Worm (Caenorhabditis elegans) whole organism, midembryonic: ENCODE results near the gene K10B3.1.

Experiments used
- T22C8.4 ChIP-seq: fragments of 200-800 bp; sonication (Bioruptor generic); IDR thresholded peaks from 2 replicates; pipeline ENCODE4 v1.3.6; 2022; ENCODE audit warnings: missing genetic modification characterization, missing compliant biosample characterization
- cog-1 ChIP-seq: sonication (generic microtip); optimal IDR thresholded peaks from 2 replicates; lab custom pipeline; 2016; ENCODE audit warnings: missing genetic modification characterization, missing compliant biosample characterization
- flt-1 ChIP-seq: fragments of 200-800 bp; sonication (Bioruptor generic); IDR thresholded peaks from 2 replicates; pipeline ENCODE4 v1.3.6; 2022; ENCODE audit warnings: missing genetic modification characterization, missing compliant biosample characterization
- klf-2 ChIP-seq: fragments of 200-800 bp; sonication (Bioruptor generic); conservative IDR thresholded peaks from 2 replicates; pipeline ENCODE4 v1.3.6; 2022; ENCODE audit warnings: missing genetic modification reagents, missing genetic modification characterization, missing compliant biosample characterization
- med-1 ChIP-seq: sonication (generic microtip); optimal IDR thresholded peaks from 2 replicates; lab custom pipeline; 2017; ENCODE audit warnings: missing genetic modification characterization, mild to moderate bottlenecking, missing compliant biosample characterization, antibody characterized with exemption, missing genetic modification reagents; ENCODE audit not compliant: insufficient read depth
- ref-1 ChIP-seq: fragments of 200-800 bp; sonication (Bioruptor generic); conservative IDR thresholded peaks from 2 replicates; pipeline ENCODE4 v1.3.6; 2022; ENCODE audit warnings: missing genetic modification reagents, missing genetic modification characterization, missing compliant biosample characterization
- tab-1 ChIP-seq: fragments of 200-800 bp; sonication (Bioruptor generic); IDR thresholded peaks from 2 replicates; pipeline ENCODE4 v1.3.6; 2022; ENCODE audit warnings: missing genetic modification characterization, missing compliant biosample characterization
- ztf-23 ChIP-seq: fragments of 200-800 bp; sonication (Bioruptor generic); IDR thresholded peaks from 2 replicates; pipeline ENCODE4 v1.3.6; 2022; ENCODE audit warnings: missing genetic modification reagents, missing genetic modification characterization, missing compliant biosample characterization
- ztf-29 ChIP-seq: fragments of 200-800 bp; sonication (Bioruptor generic); IDR thresholded peaks from 2 replicates; pipeline ENCODE4 v1.3.6; 2022; ENCODE audit warnings: missing genetic modification reagents, missing genetic modification characterization, missing compliant biosample characterization

K10B3.1 gene

DNA sequence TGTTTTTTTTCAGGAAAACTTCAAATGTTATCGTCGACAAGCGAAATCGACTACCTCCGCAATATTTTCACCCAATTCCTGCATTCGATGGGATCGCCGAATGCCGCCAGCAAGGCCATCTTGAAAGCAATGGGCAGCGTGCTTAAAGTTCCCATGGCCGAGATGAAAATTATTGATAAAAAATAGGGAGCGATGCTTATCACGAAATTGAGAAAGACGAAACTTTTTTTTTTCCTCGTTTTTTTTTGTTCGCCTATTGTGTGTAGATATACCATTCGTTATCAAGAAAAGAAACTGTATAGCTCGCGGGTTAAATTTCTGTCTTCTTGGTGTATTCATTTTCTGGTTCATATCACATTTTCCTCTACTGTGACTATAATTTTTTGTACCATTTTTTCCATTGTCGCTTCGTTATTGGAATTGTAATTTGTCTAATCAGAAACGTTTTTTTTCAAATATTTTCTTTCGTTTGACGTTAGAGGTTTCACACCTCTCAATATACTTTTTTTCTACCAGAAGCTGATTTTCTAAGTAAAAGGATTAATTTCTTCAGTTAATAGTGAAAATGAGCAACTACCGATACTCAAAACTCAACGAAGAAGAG, 28.8 kb downstream of the K10B3.1 start, which contains the start of gene syx-6:
TSS of gene syx-6 (plus strand) at position 554 of the 604 bp plus-strand sequence.
- no peak for TF ChIP-seq ztf-29 (GFP tag; lab: Robert Waterston, UW)
- no peak for TF ChIP-seq klf-2 (GFP tag; lab: Robert Waterston, UW)
- no peak for TF ChIP-seq T22C8.4
- TF ChIP-seq flt-1 (GFP tag; lab: Robert Waterston, UW), result no peak
- TF ChIP-seq tab-1, result no peak
- no peak for TF ChIP-seq ztf-23 (GFP tag; lab: Robert Waterston, UW)
- no peak for TF ChIP-seq ref-1 (GFP tag; lab: Robert Waterston, UW)
- no peak for TF ChIP-seq med-1
- no peak for TF ChIP-seq cog-1 (tag; lab: Kevin White, UChicago)

DNA sequence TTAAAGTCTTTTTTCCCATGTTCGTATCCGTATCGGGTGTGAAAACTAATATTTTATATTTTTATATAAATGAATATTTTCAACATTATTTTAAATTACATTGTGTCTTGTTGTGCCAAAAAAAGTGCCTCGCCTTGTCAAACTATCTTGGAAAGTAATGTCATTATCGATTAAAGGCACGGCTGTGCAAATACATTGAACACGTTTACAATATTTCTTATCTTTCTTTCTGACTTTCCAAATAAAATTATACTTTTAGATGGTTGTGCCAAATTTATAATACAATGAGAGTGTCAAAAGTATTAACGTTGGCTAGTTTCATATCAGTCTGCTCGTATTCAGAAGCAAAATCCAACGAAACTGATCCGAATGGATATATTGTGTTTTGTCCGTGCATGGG, 30.3 kb downstream of the K10B3.1 start, which contains the start of gene pfut-1:
TSS of gene pfut-1 (plus strand) at position 258 of the 400 bp plus-strand sequence.
- TF ChIP-seq tab-1 (no peak), cog-1 (tag; lab: Kevin White, UChicago) (no peak), med-1 (no peak), ztf-29 (GFP tag; lab: Robert Waterston, UW) (no peak), flt-1 (GFP tag; lab: Robert Waterston, UW) (no peak), T22C8.4 (no peak), ref-1 (GFP tag; lab: Robert Waterston, UW) (no peak), ztf-23 (GFP tag; lab: Robert Waterston, UW) (no peak), klf-2 (GFP tag; lab: Robert Waterston, UW) (no peak)

ce11 chrX:3170456-3170855, 35.2 kb downstream of the K10B3.1 start, which contains the start of gene C15C7.6:
Gene C15C7.6 (minus strand): TSS chrX:3170556.
- TF ChIP-seq klf-2 (GFP tag; lab: Robert Waterston, UW) (no peak), ztf-29 (GFP tag; lab: Robert Waterston, UW) (no peak), T22C8.4 (no peak), med-1 (no peak), flt-1 (GFP tag; lab: Robert Waterston, UW) (no peak), cog-1 (tag; lab: Kevin White, UChicago) (no peak), ref-1 (GFP tag; lab: Robert Waterston, UW) (no peak), ztf-23 (GFP tag; lab: Robert Waterston, UW) (no peak), tab-1 (no peak)

ce11 chrX:3176728-3177127, 41.4 kb downstream of the K10B3.1 start:
- TF ChIP-seq klf-2 (GFP tag; lab: Robert Waterston, UW) (no peak), ztf-23 (GFP tag; lab: Robert Waterston, UW) (no peak), med-1 (no peak), ztf-29 (GFP tag; lab: Robert Waterston, UW) (no peak), flt-1 (GFP tag; lab: Robert Waterston, UW) (no peak), tab-1 (no peak), ref-1 (GFP tag; lab: Robert Waterston, UW) (no peak), cog-1 (tag; lab: Kevin White, UChicago) (no peak), T22C8.4 (no peak)

- TF ChIP-seq tab-1 (no peak), ref-1 (GFP tag; lab: Robert Waterston, UW) (no peak), ztf-29 (GFP tag; lab: Robert Waterston, UW) (no peak), klf-2 (GFP tag; lab: Robert Waterston, UW) (no peak), flt-1 (GFP tag; lab: Robert Waterston, UW) (no peak), ztf-23 (GFP tag; lab: Robert Waterston, UW) (no peak), T22C8.4 (no peak), cog-1 (tag; lab: Kevin White, UChicago) (no peak), med-1 (no peak)
Measured at ce11 chrX:3178501-3178900, 43.2 kb downstream of the K10B3.1 start, which contains the start of gene klp-4. Gene klp-4 (minus strand): TSS chrX:3178701.

- TF ChIP-seq T22C8.4, result no peak
- TF ChIP-seq ztf-29 (GFP tag; lab: Robert Waterston, UW), result no peak
- no peak for TF ChIP-seq tab-1
- no peak for TF ChIP-seq ztf-23 (GFP tag; lab: Robert Waterston, UW)
- no peak for TF ChIP-seq med-1
- TF ChIP-seq ref-1 (GFP tag; lab: Robert Waterston, UW), result no peak
- no peak for TF ChIP-seq cog-1 (tag; lab: Kevin White, UChicago)
- no peak for TF ChIP-seq flt-1 (GFP tag; lab: Robert Waterston, UW)
- no peak for TF ChIP-seq klf-2 (GFP tag; lab: Robert Waterston, UW)
Measured at ce11 chrX:3181376-3181775, 46.1 kb downstream of the K10B3.1 start.

- TF ChIP-seq klf-2 (GFP tag; lab: Robert Waterston, UW), result no peak
- TF ChIP-seq cog-1 (tag; lab: Kevin White, UChicago), result no peak
- no peak for TF ChIP-seq med-1
- TF ChIP-seq tab-1, result no peak
- no peak for TF ChIP-seq ztf-23 (GFP tag; lab: Robert Waterston, UW)
- TF ChIP-seq ztf-29 (GFP tag; lab: Robert Waterston, UW), result no peak
- TF ChIP-seq T22C8.4, result no peak
- no peak for TF ChIP-seq flt-1 (GFP tag; lab: Robert Waterston, UW)
Measured at ce11 chrX:3181870-3182269, 46.6 kb downstream of the K10B3.1 start.

DNA sequence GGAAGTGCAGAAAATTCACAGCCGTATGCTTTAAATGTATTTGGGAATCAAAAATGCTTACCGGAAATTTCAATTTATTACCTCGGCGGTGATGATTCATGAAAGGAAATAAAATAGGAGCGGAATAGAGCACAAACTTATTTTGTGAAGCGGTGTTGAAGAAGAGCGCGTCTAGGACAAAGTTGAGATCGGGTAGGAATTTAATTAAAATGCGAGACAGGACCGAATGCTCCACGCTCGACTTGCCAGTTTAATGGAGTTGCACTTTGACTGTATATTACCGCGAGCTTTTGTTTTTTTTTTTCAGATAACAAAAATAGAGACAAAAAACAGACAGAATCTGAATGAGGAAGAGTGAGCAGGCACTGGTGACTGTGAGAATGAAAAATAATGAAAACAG, 49.4 kb downstream of the K10B3.1 start:
- no peak for TF ChIP-seq T22C8.4
- no peak for TF ChIP-seq ztf-29 (GFP tag; lab: Robert Waterston, UW)
- no peak for TF ChIP-seq klf-2 (GFP tag; lab: Robert Waterston, UW)
- TF ChIP-seq flt-1 (GFP tag; lab: Robert Waterston, UW), result no peak
- no peak for TF ChIP-seq ztf-23 (GFP tag; lab: Robert Waterston, UW)
- TF ChIP-seq tab-1, result no peak
- no peak for TF ChIP-seq ref-1 (GFP tag; lab: Robert Waterston, UW)
- no peak for TF ChIP-seq med-1
- no peak for TF ChIP-seq cog-1 (tag; lab: Kevin White, UChicago)
